Fruit fly (Drosophila melanogaster): Measurements from ENCODE around the gene Ugt36A1.

DNA sequence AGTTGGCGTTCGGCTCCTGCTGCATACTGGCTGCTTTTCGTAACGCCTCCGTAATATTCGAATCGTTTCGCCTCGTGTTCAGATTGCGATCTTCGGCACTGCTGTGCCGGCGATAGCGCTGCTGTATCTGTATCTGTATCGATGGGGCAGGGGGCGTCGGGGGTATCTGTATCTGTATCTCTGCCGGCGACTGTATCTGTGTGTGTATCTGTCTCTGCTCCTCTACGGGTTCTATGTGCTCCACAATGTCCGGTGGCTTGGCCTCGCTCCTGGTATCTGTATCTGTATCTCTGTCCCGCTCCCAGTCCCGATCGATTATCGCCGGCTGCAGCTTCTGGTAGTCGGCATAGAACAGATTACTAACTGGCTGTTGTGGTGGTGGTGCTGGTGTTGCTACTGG lies 21.0 kb downstream of the Ugt36A1 start:
- TF ChIP-seq CG8301 (tag; optimal IDR thresholded peaks at IDR 0.05) (no peak), Snoo (tag; optimal IDR thresholded peaks at IDR 0.05) (no peak), CG4496 (GFP tag; IDR thresholded peaks at IDR 0.05) (no peak), CG14655 (GFP tag; optimal IDR thresholded peaks at IDR 0.05) (no peak), CG8159 (tag; optimal IDR thresholded peaks at IDR 0.05) (peak; percentile 7), CG9948 (tag; optimal IDR thresholded peaks at IDR 0.05) (no peak), Pif1A (GFP tag; optimal IDR thresholded peaks at IDR 0.05) (no peak)
